Worm (Caenorhabditis elegans): ENCODE data around the gene tag-131.

- TF ChIP-seq duxl-1 (tag; optimal IDR thresholded peaks at IDR 0.05; ENCODE audit: poor library complexity) (no peak), nhr-11 (tag; optimal IDR thresholded peaks at IDR 0.05) (no peak), fkh-10 (GFP tag; optimal IDR thresholded peaks at IDR 0.05) (no peak), daf-8 (GFP tag; IDR thresholded peaks at IDR 0.05) (no peak), egl-27 (tag; optimal IDR thresholded peaks at IDR 0.05) (no peak), unc-130 (GFP tag; optimal IDR thresholded peaks at IDR 0.05) (no peak), nhr-237 (tag; optimal IDR thresholded peaks at IDR 0.05) (no peak), pqm-1 (tag; optimal IDR thresholded peaks at IDR 0.05) (no peak), nhr-102 (tag; optimal IDR thresholded peaks at IDR 0.05) (no peak), pha-4 (GFP tag; IDR thresholded peaks at IDR 0.05) (no peak), pha-4 (tag; optimal IDR thresholded peaks at IDR 0.05) (no peak)
These were observed 39.7 kb upstream of the tag-131 start for ce11 chrIII:4277762-4278161.
